Worm (Caenorhabditis elegans): ENCODE measurements around the gene scl-5.

- TF ChIP-seq pha-4 (tag; optimal IDR thresholded peaks at IDR 0.05) (no peak), elt-1 (tag; optimal IDR thresholded peaks at IDR 0.05; ENCODE audit: borderline replicate concordance, insufficient read depth) (no peak)
Observed at ce11 chrIV:13112982-13113381, 49.2 kb downstream of the scl-5 start, which contains the start of gene best-2.
